Fruit fly (Drosophila melanogaster) whole organism, embryonic: ENCODE measurements around the gene CG5087.

Source experiments
- Ada2b ChIP-seq: fragments of 200-800 bp; sonication (Bioruptor generic); IDR thresholded peaks from 2 replicates; pipeline ENCODE4 v1.3.6; 2022; ENCODE audit warnings: missing biosample characterization, missing genetic modification characterization
- CG10267 ChIP-seq: fragments of 200-800 bp; sonication (Bioruptor generic); optimal IDR thresholded peaks from 2 replicates; lab custom pipeline; 2018; ENCODE audit warnings: missing biosample characterization, mild to moderate bottlenecking, missing genetic modification characterization, moderate library complexity
- CG10959 ChIP-seq: fragments of 200-800 bp; sonication (Bioruptor generic); IDR thresholded peaks from 2 replicates; pipeline ENCODE4 v1.3.6; 2022; ENCODE audit warnings: missing biosample characterization, missing genetic modification characterization
- CG12104 ChIP-seq: fragments of 200-800 bp; sonication (Bioruptor generic); optimal IDR thresholded peaks from 3 replicates; lab custom pipeline; 2016; ENCODE audit warnings: missing biosample characterization, missing genetic modification characterization
- CG13287 ChIP-seq: fragments of 200-800 bp; sonication (Bioruptor generic); IDR thresholded peaks from 2 replicates; pipeline ENCODE4 v1.3.6; 2022; ENCODE audit warnings: missing biosample characterization, missing genetic modification characterization; ENCODE audit not compliant: partially characterized antibody
- CG14710 ChIP-seq: fragments of 200-800 bp; sonication (Bioruptor generic); optimal IDR thresholded peaks from 3 replicates; lab custom pipeline; 2019; ENCODE audit warnings: missing biosample characterization, mild to moderate bottlenecking, missing genetic modification characterization, moderate library complexity
- CG15601 ChIP-seq: fragments of 200-800 bp; sonication (Bioruptor generic); optimal IDR thresholded peaks from 3 replicates; lab custom pipeline; 2019; ENCODE audit warnings: missing biosample characterization, mild to moderate bottlenecking, missing genetic modification characterization, moderate library complexity
- CG17186 ChIP-seq: fragments of 200-800 bp; sonication (Bioruptor generic); optimal IDR thresholded peaks from 3 replicates; lab custom pipeline; 2017; ENCODE audit warnings: missing biosample characterization, missing genetic modification reagents, missing genetic modification characterization
- CG17612 ChIP-seq: fragments of 200-800 bp; sonication (Bioruptor generic); IDR thresholded peaks from 2 replicates; pipeline ENCODE4 v1.3.6; 2022; ENCODE audit warnings: missing biosample characterization, missing genetic modification characterization
- CG31441 ChIP-seq: fragments of 200-800 bp; sonication (Bioruptor generic); IDR thresholded peaks from 2 replicates; pipeline ENCODE4 v1.3.6; 2022; ENCODE audit warnings: missing biosample characterization, missing genetic modification characterization
- CG4820 ChIP-seq: fragments of 200-800 bp; sonication (Bioruptor generic); optimal IDR thresholded peaks from 3 replicates; lab custom pipeline; 2016; ENCODE audit warnings: missing biosample characterization, missing genetic modification characterization
- CG5953 ChIP-seq: fragments of 200-800 bp; sonication (Bioruptor generic); IDR thresholded peaks from 2 replicates; pipeline ENCODE4 v1.3.6; 2022; ENCODE audit warnings: missing biosample characterization, missing genetic modification characterization
- CG6254 ChIP-seq: fragments of 200-800 bp; sonication (Bioruptor generic); optimal IDR thresholded peaks from 3 replicates; lab custom pipeline; 2017; ENCODE audit warnings: mild to moderate bottlenecking, missing biosample characterization, missing genetic modification reagents, missing genetic modification characterization
- CG6654 ChIP-seq: fragments of 200-800 bp; sonication (Bioruptor generic); optimal IDR thresholded peaks from 2 replicates; lab custom pipeline; 2017; ENCODE audit warnings: missing biosample characterization, mild to moderate bottlenecking, missing genetic modification characterization
- CG6813 ChIP-seq: fragments of 200-800 bp; sonication (Bioruptor generic); optimal IDR thresholded peaks from 2 replicates; lab custom pipeline; 2017; ENCODE audit warnings: missing biosample characterization, missing genetic modification characterization, mild to moderate bottlenecking, moderate library complexity, missing genetic modification reagents
- CG7839 ChIP-seq: fragments of 200-800 bp; sonication (Bioruptor generic); optimal IDR thresholded peaks from 3 replicates; lab custom pipeline; 2018; ENCODE audit warnings: missing biosample characterization, mild to moderate bottlenecking, missing genetic modification characterization, moderate library complexity
- CG7928 ChIP-seq: fragments of 200-800 bp; sonication (Bioruptor generic); optimal IDR thresholded peaks from 2 replicates; lab custom pipeline; 2017; ENCODE audit warnings: missing biosample characterization, mild to moderate bottlenecking, missing genetic modification characterization
- CG7963 ChIP-seq: fragments of 200-800 bp; sonication (Bioruptor generic); IDR thresholded peaks from 3 replicates; pipeline ENCODE4 v1.3.6; 2022; ENCODE audit warnings: missing biosample characterization, missing genetic modification characterization; ENCODE audit not compliant: partially characterized antibody
- CG8388 ChIP-seq: fragments of 200-800 bp; sonication (Bioruptor generic); optimal IDR thresholded peaks from 2 replicates; lab custom pipeline; 2019; ENCODE audit warnings: missing biosample characterization, mild to moderate bottlenecking, missing genetic modification characterization, moderate library complexity
- CG9437 ChIP-seq: fragments of 200-800 bp; sonication (Bioruptor generic); optimal IDR thresholded peaks from 2 replicates; lab custom pipeline; 2018; ENCODE audit warnings: missing biosample characterization, mild to moderate bottlenecking, missing genetic modification characterization
- CG9817 ChIP-seq: fragments of 200-800 bp; sonication (Bioruptor generic); optimal IDR thresholded peaks from 2 replicates; lab custom pipeline; 2018; ENCODE audit warnings: missing biosample characterization, mild to moderate bottlenecking, missing genetic modification characterization, moderate library complexity
- Dek ChIP-seq: fragments of 200-800 bp; sonication (Bioruptor generic); optimal IDR thresholded peaks from 3 replicates; lab custom pipeline; 2019; ENCODE audit warnings: missing biosample characterization, mild to moderate bottlenecking, missing genetic modification characterization, moderate library complexity
- Dip3 ChIP-seq: fragments of 200-800 bp; sonication (Bioruptor generic); optimal IDR thresholded peaks from 3 replicates; lab custom pipeline; 2016; ENCODE audit warnings: missing biosample characterization, missing genetic modification characterization
- Gsc ChIP-seq: fragments of 200-800 bp; sonication (Bioruptor generic); IDR thresholded peaks from 2 replicates; pipeline ENCODE4 v1.3.6; 2022; ENCODE audit warnings: missing biosample characterization, missing genetic modification characterization
- HHEX ChIP-seq: fragments of 200-800 bp; sonication (Bioruptor generic); optimal IDR thresholded peaks from 3 replicates; lab custom pipeline; 2017; ENCODE audit warnings: missing biosample characterization, mild to moderate bottlenecking, missing genetic modification characterization, missing genetic modification reagents
- Hmx ChIP-seq: fragments of 200-800 bp; sonication (Bioruptor generic); optimal IDR thresholded peaks from 2 replicates; lab custom pipeline; 2016; ENCODE audit warnings: missing biosample characterization, missing genetic modification characterization
- MTF-1 ChIP-seq: fragments of 200-800 bp; sonication (Bioruptor generic); optimal IDR thresholded peaks from 2 replicates; lab custom pipeline; 2018; ENCODE audit warnings: missing biosample characterization, mild to moderate bottlenecking, missing genetic modification characterization, borderline replicate concordance
- Med ChIP-seq: fragments of 200-800 bp; sonication (Bioruptor generic); peaks from one replicate; lab custom pipeline; 2016; ENCODE audit warnings: missing biosample characterization, missing genetic modification characterization, mild to moderate bottlenecking, inconsistent platforms, moderate library complexity
- Usf ChIP-seq: fragments of 200-800 bp; sonication (Bioruptor generic); optimal IDR thresholded peaks from 2 replicates; lab custom pipeline; 2017; ENCODE audit warnings: missing genotype, missing biosample characterization, missing genetic modification characterization
- amos ChIP-seq: fragments of 200-800 bp; sonication (Bioruptor generic); IDR thresholded peaks from 2 replicates; pipeline ENCODE4 v1.3.6; 2022; ENCODE audit warnings: missing biosample characterization, missing genetic modification characterization; ENCODE audit not compliant: partially characterized antibody
- aop ChIP-seq: fragments of 200-800 bp; sonication (Bioruptor generic); IDR thresholded peaks from 2 replicates; pipeline ENCODE4 v1.3.6; 2022; ENCODE audit warnings: missing biosample characterization, missing genetic modification characterization
- bsh ChIP-seq, 2 experiments: fragments of 200-800 bp; sonication (Bioruptor generic); optimal IDR thresholded peaks; 2 replicates each; lab custom pipeline; 2017 to 2018; ENCODE audit warnings: mild to moderate bottlenecking in 2 of 2, missing biosample characterization in 2 of 2, missing genetic modification characterization in 2 of 2, moderate library complexity in 1 of 2
- chif ChIP-seq, 2 experiments: fragments of 200-800 bp; sonication (Bioruptor generic); optimal IDR thresholded peaks; 3 replicates each; lab custom pipeline; 2016; ENCODE audit warnings: missing biosample characterization in 2 of 2, missing genetic modification characterization in 2 of 2
- chinmo ChIP-seq: fragments of 200-800 bp; sonication (Bioruptor generic); IDR thresholded peaks from 4 replicates; pipeline ENCODE4 v1.3.6; 2022; ENCODE audit warnings: missing biosample characterization, missing genetic modification characterization; ENCODE audit not compliant: partially characterized antibody
- crol ChIP-seq: fragments of 200-800 bp; sonication (Bioruptor generic); IDR thresholded peaks from 2 replicates; pipeline ENCODE4 v1.3.6; 2022; ENCODE audit warnings: missing biosample characterization, missing genetic modification characterization
- dmrt11E ChIP-seq: fragments of 200-800 bp; sonication (Bioruptor generic); optimal IDR thresholded peaks from 3 replicates; lab custom pipeline; 2018; ENCODE audit warnings: missing biosample characterization, mild to moderate bottlenecking, missing genetic modification characterization, moderate library complexity
- gsb-n ChIP-seq: fragments of 200-800 bp; sonication (Bioruptor generic); optimal IDR thresholded peaks from 3 replicates; lab custom pipeline; 2018; ENCODE audit warnings: missing biosample characterization, mild to moderate bottlenecking, missing genetic modification characterization
- hth ChIP-seq: fragments of >200 bp; optimal IDR thresholded peaks from 2 replicates; lab custom pipeline; 2017; ENCODE audit warnings: inconsistent platforms
- jigr1 ChIP-seq: fragments of 200-800 bp; sonication (Bioruptor generic); IDR thresholded peaks from 3 replicates; pipeline ENCODE4 v1.3.6; 2022; ENCODE audit warnings: missing biosample characterization, missing genetic modification characterization
- lbe ChIP-seq: fragments of 200-800 bp; sonication (Bioruptor generic); optimal IDR thresholded peaks from 2 replicates; lab custom pipeline; 2016; ENCODE audit warnings: missing biosample characterization, mild to moderate bottlenecking, missing genetic modification characterization
- lmd ChIP-seq: fragments of 200-800 bp; sonication (Bioruptor generic); IDR thresholded peaks from 2 replicates; pipeline ENCODE4 v1.3.6; 2022; ENCODE audit warnings: missing biosample characterization, missing genetic modification characterization
- lola ChIP-seq, 3 experiments: fragments of >200 bp in 2 of 3; fragments of 200-800 bp in 1 of 3; sonication (Bioruptor generic) in 1 of 3; optimal IDR thresholded peaks; 2 replicates each; lab custom pipeline; 2017 to 2019; ENCODE audit warnings: missing biosample characterization in 3 of 3, missing genetic modification characterization in 3 of 3, mild to moderate bottlenecking in 1 of 3, moderate library complexity in 1 of 3
- nmo ChIP-seq: fragments of 200-800 bp; sonication (Bioruptor generic); optimal IDR thresholded peaks from 2 replicates; lab custom pipeline; 2018; ENCODE audit warnings: missing biosample characterization, mild to moderate bottlenecking, missing genetic modification characterization, moderate library complexity
- run ChIP-seq: fragments of 200-800 bp; sonication (Bioruptor generic); optimal IDR thresholded peaks from 3 replicates; lab custom pipeline; 2018; ENCODE audit warnings: missing biosample characterization, mild to moderate bottlenecking, missing genetic modification characterization
- slou ChIP-seq: fragments of 200-800 bp; sonication (Bioruptor generic); optimal IDR thresholded peaks from 3 replicates; lab custom pipeline; 2016; ENCODE audit warnings: missing biosample characterization, missing genetic modification characterization
- ttk ChIP-seq: fragments of 200-800 bp; sonication (Bioruptor generic); IDR thresholded peaks from 2 replicates; pipeline ENCODE4 v2.1.2; 2022; ENCODE audit warnings: missing biosample characterization, missing genetic modification characterization
- unpg ChIP-seq: fragments of 200-800 bp; sonication (Bioruptor generic); optimal IDR thresholded peaks from 3 replicates; lab custom pipeline; 2018; ENCODE audit warnings: missing biosample characterization, mild to moderate bottlenecking, missing genetic modification characterization, moderate library complexity
- z ChIP-seq: fragments of 200-800 bp; sonication (Bioruptor generic); IDR thresholded peaks from 3 replicates; pipeline ENCODE4 v1.3.6; 2022; ENCODE audit warnings: missing biosample characterization, missing genetic modification characterization
- zfh2 ChIP-seq: fragments of 200-800 bp; sonication (Bioruptor generic); optimal IDR thresholded peaks from 2 replicates; lab custom pipeline; 2016; ENCODE audit warnings: missing biosample characterization, missing genetic modification characterization

The CG5087 gene

dm6 chr3L:8997686-8998239, at the start of gene CG5087, which contains the start of gene smg:
Gene CG5087, plus strand, starts transcription at chr3L:8998184.
Gene smg, minus strand, starts transcription at chr3L:8997989.
- TF ChIP-seq HHEX (GFP tag; lab: Kevin White, UChicago): no peak
- TF ChIP-seq MTF-1 (GFP tag; lab: Kevin White, UChicago): no peak
- peak; percentile 19; the same call in 1 of the 2 replicates for TF ChIP-seq lmd (GFP tag; lab: Robert Waterston, UW)
- TF ChIP-seq chif (GFP tag; optimal IDR thresholded peaks at IDR 0.05; lab: Kevin White, UChicago): peak; percentile 2 to 57
- no peak for TF ChIP-seq lola (GFP tag; optimal IDR thresholded peaks at IDR 0.05; lab: Kevin White, UChicago)
- no peak for TF ChIP-seq Gsc (GFP tag; lab: Robert Waterston, UW)
- TF ChIP-seq CG17612 (GFP tag; lab: Robert Waterston, UW): no peak
- TF ChIP-seq CG31441 (GFP tag; lab: Robert Waterston, UW): no peak
- no peak for TF ChIP-seq CG6813 (GFP tag; lab: Kevin White, UChicago)
- TF ChIP-seq CG7963 (GFP tag; lab: Robert Waterston, UW): peak; percentile 42; the same call in 2 of the 3 replicates
- TF ChIP-seq slou: no peak
- TF ChIP-seq chinmo (GFP tag; lab: Robert Waterston, UW): peak; percentile 86; the same call in 3 of the 4 replicates
- peak; percentile 71 for TF ChIP-seq nmo
- TF ChIP-seq Ada2b (GFP tag; lab: Robert Waterston, UW): no peak
- no peak for TF ChIP-seq CG8388
- no peak for TF ChIP-seq CG10959
- TF ChIP-seq run (tag; lab: Kevin White, UChicago): no peak
- TF ChIP-seq CG6254 (GFP tag; lab: Kevin White, UChicago): no peak
- no peak for TF ChIP-seq CG7839 (tag; lab: Kevin White, UChicago)
- peak; percentile 83 for TF ChIP-seq CG14710 (tag; lab: Kevin White, UChicago)
- peak; percentile 35 for TF ChIP-seq CG12104
- no peak for TF ChIP-seq z (GFP tag; lab: Robert Waterston, UW)
- TF ChIP-seq dmrt11E: no peak
- TF ChIP-seq amos (GFP tag; lab: Robert Waterston, UW): peak; percentile 74
- no peak for TF ChIP-seq aop (GFP tag; lab: Robert Waterston, UW)
- TF ChIP-seq Dek (tag; lab: Kevin White, UChicago): peak; percentile 59
- no peak for TF ChIP-seq CG9437
- peak; percentile 73 for TF ChIP-seq Dip3
- peak; percentile 92 for TF ChIP-seq Med
- TF ChIP-seq CG6654 (GFP tag; lab: Kevin White, UChicago): no peak
- no peak for TF ChIP-seq crol
- TF ChIP-seq CG9817 (tag; lab: Kevin White, UChicago): peak; percentile 39
- TF ChIP-seq Hmx (GFP tag; lab: Kevin White, UChicago): no peak
- no peak for TF ChIP-seq CG4820 (GFP tag; lab: Kevin White, UChicago)
- peak; percentile 53 for TF ChIP-seq CG15601 (tag; lab: Kevin White, UChicago)
- no peak; the same call in 1 of the 2 replicates for TF ChIP-seq ttk
- no peak for TF ChIP-seq hth (lab: Kevin White, UChicago)
- peak; percentile 42 for TF ChIP-seq CG7928
- peak; percentile 76 for TF ChIP-seq CG13287
- no peak for TF ChIP-seq bsh (GFP tag; optimal IDR thresholded peaks at IDR 0.05; lab: Kevin White, UChicago)
- peak; percentile 32 for TF ChIP-seq lbe (GFP tag; lab: Kevin White, UChicago)
- TF ChIP-seq CG17186: peak; percentile 84
- peak; percentile 9 for TF ChIP-seq Usf (GFP tag; lab: Kevin White, UChicago)
- TF ChIP-seq jigr1 (GFP tag; lab: Robert Waterston, UW): no peak
- TF ChIP-seq zfh2 (GFP tag; lab: Kevin White, UChicago): peak; percentile 55
- TF ChIP-seq unpg (GFP tag; lab: Kevin White, UChicago): no peak
- TF ChIP-seq gsb-n (tag; lab: Kevin White, UChicago): peak; percentile 39
- peak; percentile 78 for TF ChIP-seq CG10267
- no peak for TF ChIP-seq CG5953 (GFP tag; lab: Robert Waterston, UW)
